Fruit fly (Drosophila melanogaster): ENCODE measurements around the gene CG17928.

The CG17928 gene

dm6 chr2L:16791345-16791744, at the start of gene CG17928:
TSS of gene CG17928 (plus strand) at chr2L:16791568.
- TF ChIP-seq CTCF (optimal IDR thresholded peaks at IDR 0.05) (no peak), CG8478 (optimal IDR thresholded peaks at IDR 0.05) (no peak)

dm6 chr2L:16743055-16743805, 48.1 kb upstream of the CG17928 start, which contains the start of the genes LSm7 and BuGZ:
TSS of gene LSm7 (minus strand) at chr2L:16743100.
TSS of gene BuGZ (plus strand) at chr2L:16743405.
- TF ChIP-seq CG8478 (optimal IDR thresholded peaks at IDR 0.05) = no peak
- peak; percentile 83 to 89 for TF ChIP-seq CTCF (optimal IDR thresholded peaks at IDR 0.05)

dm6 chr2L:16747145-16747544, 44.2 kb upstream of the CG17928 start:
- TF ChIP-seq CTCF (optimal IDR thresholded peaks at IDR 0.05) (no peak), CG8478 (optimal IDR thresholded peaks at IDR 0.05) (no peak)

- TF ChIP-seq CG8478 (optimal IDR thresholded peaks at IDR 0.05) (no peak), CTCF (optimal IDR thresholded peaks at IDR 0.05) (no peak)
These were observed 39.0 kb upstream of the CG17928 start for dm6 chr2L:16752340-16752739.

dm6 chr2L:16754074-16754473, 37.3 kb upstream of the CG17928 start, which contains the start of gene yellow-b:
TSS of gene yellow-b (plus strand) at chr2L:16754336.
- TF ChIP-seq CG8478 (optimal IDR thresholded peaks at IDR 0.05) (no peak), CTCF (optimal IDR thresholded peaks at IDR 0.05) (no peak)

dm6 chr2L:16760504-16761417, 30.6 kb upstream of the CG17928 start, which contains the start of gene ppk17:
TSS of gene ppk17 (minus strand) at chr2L:16760554.
- TF ChIP-seq CTCF (optimal IDR thresholded peaks at IDR 0.05) = no peak
- TF ChIP-seq CG8478 (optimal IDR thresholded peaks at IDR 0.05) = no peak

dm6 chr2L:16761891-16762290, 29.5 kb upstream of the CG17928 start:
- TF ChIP-seq CG8478 (optimal IDR thresholded peaks at IDR 0.05) (no peak), CTCF (optimal IDR thresholded peaks at IDR 0.05) (no peak)

- no peak for TF ChIP-seq CG8478 (optimal IDR thresholded peaks at IDR 0.05)
- TF ChIP-seq CTCF (optimal IDR thresholded peaks at IDR 0.05) = no peak
These were observed 26.9 kb upstream of the CG17928 start for dm6 chr2L:16764480-16764879.

dm6 chr2L:16766070-16766752, 25.2 kb upstream of the CG17928 start, which contains the start of gene Mhc:
TSS of gene Mhc (plus strand) at chr2L:16766566.
- TF ChIP-seq CG8478 (optimal IDR thresholded peaks at IDR 0.05) (no peak), CTCF (optimal IDR thresholded peaks at IDR 0.05) (no peak)

DNA sequence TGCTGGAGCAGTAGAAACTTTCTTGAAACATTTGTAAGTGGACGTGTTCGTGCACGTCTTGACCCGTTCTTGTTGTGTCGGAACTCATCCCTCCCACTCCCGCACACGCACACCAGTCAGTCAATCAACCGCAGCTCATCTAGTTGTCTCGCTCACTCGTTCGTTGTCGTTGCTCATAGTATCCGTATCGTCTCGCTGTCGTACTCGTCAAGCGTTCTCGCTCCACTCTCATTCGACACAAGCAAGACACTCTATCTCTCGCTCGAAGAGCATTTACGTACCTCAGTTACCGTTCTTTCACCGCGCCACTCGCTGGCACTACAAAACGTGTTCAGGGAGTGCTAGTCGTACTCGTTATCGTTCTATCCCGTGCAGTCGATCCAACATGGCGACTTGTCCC, 3.8 kb upstream of the CG17928 start:
- TF ChIP-seq CTCF (optimal IDR thresholded peaks at IDR 0.05) (peak in 1 of 2 experiments; percentile 8), CG8478 (optimal IDR thresholded peaks at IDR 0.05) (no peak)

DNA sequence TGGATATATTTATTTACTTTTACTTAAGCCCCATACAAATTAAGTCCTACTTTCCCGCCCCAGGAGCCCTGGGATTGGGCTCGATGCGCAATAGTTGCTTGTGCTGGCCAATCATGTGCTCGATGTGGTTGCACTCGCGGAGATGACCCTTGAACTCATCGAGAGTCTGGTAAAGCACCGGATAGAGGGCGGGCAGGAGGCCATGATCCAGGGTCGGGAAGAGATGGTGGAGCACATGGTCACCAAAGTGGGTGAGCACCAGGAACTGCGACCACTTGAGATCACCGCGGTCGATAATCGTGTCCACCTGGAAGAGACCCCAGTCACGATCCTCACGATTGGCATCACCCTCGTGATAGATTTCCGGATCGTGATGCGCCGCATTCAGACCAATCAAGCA, 2.5 kb upstream of the CG17928 start:
- TF ChIP-seq CG8478 (optimal IDR thresholded peaks at IDR 0.05) (no peak), CTCF (optimal IDR thresholded peaks at IDR 0.05) (no peak)

DNA sequence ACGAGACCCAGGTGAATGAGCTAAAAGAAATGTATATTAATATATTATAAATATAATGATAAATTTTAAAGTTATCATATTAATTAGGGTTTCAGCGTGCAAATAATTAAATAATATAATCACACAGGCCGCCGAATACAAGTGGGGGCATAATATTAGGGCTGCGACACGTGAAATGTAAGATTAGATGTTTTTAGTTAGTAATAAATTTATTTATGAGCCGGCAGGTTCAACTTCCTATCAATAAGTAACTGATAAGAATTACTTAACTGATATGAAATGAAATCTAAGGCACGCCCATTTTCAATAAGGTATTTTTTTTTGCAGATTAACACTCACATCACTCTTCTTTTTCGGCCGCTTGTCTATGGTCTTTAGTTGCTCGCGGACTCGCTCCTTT, 1.5 kb upstream of the CG17928 start:
- no peak for TF ChIP-seq CG8478 (optimal IDR thresholded peaks at IDR 0.05)
- no peak for TF ChIP-seq CTCF (optimal IDR thresholded peaks at IDR 0.05)

DNA sequence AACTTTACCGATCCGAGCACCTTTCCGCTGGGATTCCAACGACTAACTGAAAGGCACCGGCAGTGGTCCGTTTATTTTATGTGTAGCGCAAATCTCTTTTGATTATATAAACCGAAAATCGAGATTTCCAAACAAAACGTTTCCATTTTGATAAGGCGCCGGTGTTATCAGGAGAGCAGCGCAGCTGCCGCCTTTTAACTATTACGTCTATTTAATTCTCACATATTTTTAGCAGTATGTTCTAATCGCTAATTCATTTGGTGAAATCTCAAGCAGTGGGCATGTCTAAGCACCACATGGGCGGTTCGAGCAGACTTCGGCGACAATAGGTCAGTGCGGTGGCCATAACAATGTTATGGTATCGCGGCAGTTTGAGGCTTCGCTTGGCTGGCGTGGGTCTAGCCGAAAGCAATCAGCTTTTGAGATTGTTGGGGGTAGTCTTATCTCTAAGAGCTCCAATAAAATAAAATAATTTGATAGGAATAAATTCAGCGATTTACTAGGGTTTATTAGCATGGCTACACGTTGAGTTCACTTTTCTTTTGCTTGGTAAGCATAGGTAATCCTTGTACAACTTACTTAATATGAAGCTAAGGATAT, 597 bp upstream of the CG17928 start, which contains the start of gene Cyt-b5-r:
Cyt-b5-r (minus strand) TSS at position 51 of the 600 bp plus-strand sequence.
- TF ChIP-seq CG8478 (optimal IDR thresholded peaks at IDR 0.05) (no peak), CTCF (optimal IDR thresholded peaks at IDR 0.05) (no peak)

dm6 chr2L:16793970-16794369, 2.6 kb downstream of the CG17928 start, which contains the start of gene Ugt37C2:
TSS of gene Ugt37C2 (plus strand) at chr2L:16794211.
- no peak for TF ChIP-seq CG8478 (optimal IDR thresholded peaks at IDR 0.05)
- TF ChIP-seq CTCF (optimal IDR thresholded peaks at IDR 0.05) = no peak
